Fruit fly (Drosophila melanogaster) whole organism, embryonic: ENCODE data around the gene CG4733.

ENCODE experiments used
- C15 ChIP-seq: fragments of 200-800 bp; sonication (Bioruptor generic); IDR thresholded peaks from 3 replicates; pipeline ENCODE4 v1.3.6; 2022; ENCODE audit warnings: missing biosample characterization, missing genetic modification characterization
- CG10147 ChIP-seq: fragments of 200-800 bp; sonication (Bioruptor generic); optimal IDR thresholded peaks from 2 replicates; lab custom pipeline; 2019; ENCODE audit warnings: missing biosample characterization, mild to moderate bottlenecking, missing genetic modification characterization, moderate library complexity
- CG10979 ChIP-seq: fragments of 200-800 bp; sonication (Bioruptor generic); optimal IDR thresholded peaks from 2 replicates; lab custom pipeline; 2018; ENCODE audit warnings: missing biosample characterization, mild to moderate bottlenecking, missing genetic modification characterization, moderate library complexity
- CG11085 ChIP-seq: fragments of 200-800 bp; sonication (Bioruptor generic); IDR thresholded peaks from 2 replicates; pipeline ENCODE4 v1.3.6; 2022; ENCODE audit warnings: missing biosample characterization, missing genetic modification characterization
- CG11456 ChIP-seq: fragments of 200-800 bp; sonication (Bioruptor generic); IDR thresholded peaks from 3 replicates; pipeline ENCODE4 v1.3.6; 2022; ENCODE audit warnings: missing biosample characterization, missing genetic modification characterization
- CG11723 ChIP-seq: fragments of 200-800 bp; sonication (Bioruptor generic); optimal IDR thresholded peaks from 2 replicates; lab custom pipeline; 2017; ENCODE audit warnings: missing biosample characterization, mild to moderate bottlenecking, missing genetic modification characterization
- CG1603 ChIP-seq: fragments of 200-800 bp; sonication (Bioruptor generic); optimal IDR thresholded peaks from 2 replicates; lab custom pipeline; 2019; ENCODE audit warnings: missing biosample characterization, mild to moderate bottlenecking, missing genetic modification characterization, moderate library complexity
- CG16815 ChIP-seq: fragments of 200-800 bp; sonication (Bioruptor generic); optimal IDR thresholded peaks from 3 replicates; lab custom pipeline; 2017; ENCODE audit warnings: missing biosample characterization, mild to moderate bottlenecking, missing genetic modification characterization
- CG17328 ChIP-seq: fragments of 200-800 bp; sonication (Bioruptor generic); IDR thresholded peaks from 2 replicates; pipeline ENCODE4 v1.3.6; 2022; ENCODE audit warnings: missing biosample characterization, missing genetic modification characterization
- CG17359 ChIP-seq: fragments of 200-800 bp; sonication (Bioruptor generic); optimal IDR thresholded peaks from 3 replicates; lab custom pipeline; 2018; ENCODE audit warnings: missing biosample characterization, mild to moderate bottlenecking, missing genetic modification characterization, moderate library complexity
- CG17361 ChIP-seq: fragments of 200-800 bp; sonication (Bioruptor generic); IDR thresholded peaks from 3 replicates; pipeline ENCODE4 v1.3.6; 2022; ENCODE audit warnings: missing biosample characterization, missing genetic modification characterization
- CG1792 ChIP-seq: fragments of 200-800 bp; sonication (Bioruptor generic); optimal IDR thresholded peaks from 2 replicates; lab custom pipeline; 2016; ENCODE audit warnings: missing biosample characterization, missing genetic modification characterization
- CG4328 ChIP-seq: fragments of 200-800 bp; sonication (Bioruptor generic); optimal IDR thresholded peaks from 3 replicates; lab custom pipeline; 2017; ENCODE audit warnings: missing biosample characterization, missing genetic modification reagents, missing genetic modification characterization
- CG4707 ChIP-seq: fragments of 200-800 bp; sonication (Bioruptor generic); optimal IDR thresholded peaks from 2 replicates; lab custom pipeline; 2018; ENCODE audit warnings: missing biosample characterization, mild to moderate bottlenecking, missing genetic modification characterization, moderate library complexity
- CG7271 ChIP-seq: fragments of 200-800 bp; sonication (Bioruptor generic); optimal IDR thresholded peaks from 2 replicates; lab custom pipeline; 2018; ENCODE audit warnings: missing biosample characterization, mild to moderate bottlenecking, missing genetic modification characterization, moderate library complexity
- CG8359 ChIP-seq: fragments of 200-800 bp; sonication (Bioruptor generic); optimal IDR thresholded peaks from 2 replicates; lab custom pipeline; 2017; ENCODE audit warnings: missing biosample characterization, mild to moderate bottlenecking, missing genetic modification characterization, borderline replicate concordance
- Dll ChIP-seq: fragments of 200-800 bp; sonication (Bioruptor generic); IDR thresholded peaks from 4 replicates; pipeline ENCODE4 v1.3.6; 2022; ENCODE audit warnings: missing biosample characterization, missing genetic modification characterization; ENCODE audit not compliant: partially characterized antibody
- Fer1 ChIP-seq: fragments of 200-800 bp; sonication (Bioruptor generic); optimal IDR thresholded peaks from 2 replicates; lab custom pipeline; 2017; ENCODE audit warnings: missing biosample characterization, mild to moderate bottlenecking, missing genetic modification characterization
- Jarid2 ChIP-seq: fragments of 200-800 bp; sonication (Bioruptor generic); optimal IDR thresholded peaks from 3 replicates; lab custom pipeline; 2017; ENCODE audit warnings: mild to moderate bottlenecking, missing biosample characterization, missing genetic modification reagents, missing genetic modification characterization
- Lpt ChIP-seq: fragments of >200 bp; optimal IDR thresholded peaks from 2 replicates; lab custom pipeline; 2018; ENCODE audit warnings: missing biosample characterization, missing genetic modification characterization
- Max ChIP-seq: fragments of 200-800 bp; sonication (Bioruptor generic); optimal IDR thresholded peaks from 2 replicates; lab custom pipeline; 2016; ENCODE audit warnings: missing biosample characterization, mild to moderate bottlenecking, missing genetic modification characterization
- Oli ChIP-seq: fragments of 200-800 bp; sonication (Bioruptor generic); optimal IDR thresholded peaks from 2 replicates; lab custom pipeline; 2018; ENCODE audit warnings: missing biosample characterization, mild to moderate bottlenecking, missing genetic modification characterization, moderate library complexity
- Sox102F ChIP-seq: fragments of 200-800 bp; sonication (Bioruptor generic); optimal IDR thresholded peaks from 2 replicates; lab custom pipeline; 2018; ENCODE audit warnings: missing biosample characterization, mild to moderate bottlenecking, missing genetic modification characterization, moderate library complexity
- bcd ChIP-seq: fragments of 200-800 bp; sonication (Bioruptor generic); optimal IDR thresholded peaks from 2 replicates; lab custom pipeline; 2017; ENCODE audit warnings: missing biosample characterization, mild to moderate bottlenecking, missing genetic modification characterization
- bsh ChIP-seq, 2 experiments: fragments of 200-800 bp; sonication (Bioruptor generic); optimal IDR thresholded peaks; 2 replicates each; lab custom pipeline; 2017 to 2018; ENCODE audit warnings: mild to moderate bottlenecking in 2 of 2, missing biosample characterization in 2 of 2, missing genetic modification characterization in 2 of 2, moderate library complexity in 1 of 2
- ci ChIP-seq: fragments of 200-800 bp; sonication (Bioruptor generic); IDR thresholded peaks from 3 replicates; pipeline ENCODE4 v1.3.6; 2022; ENCODE audit warnings: missing biosample characterization, missing genetic modification characterization
- da ChIP-seq: fragments of 200-800 bp; sonication (Bioruptor generic); optimal IDR thresholded peaks from 2 replicates; lab custom pipeline; 2016; ENCODE audit warnings: missing biosample characterization, missing genetic modification characterization
- dimm ChIP-seq: fragments of 200-800 bp; sonication (Bioruptor generic); IDR thresholded peaks from 2 replicates; pipeline ENCODE4 v1.3.6; 2022; ENCODE audit warnings: missing biosample characterization, missing genetic modification characterization
- dm ChIP-seq: fragments of 200-800 bp; sonication (Bioruptor generic); optimal IDR thresholded peaks from 3 replicates; lab custom pipeline; 2016; ENCODE audit warnings: missing biosample characterization, missing genetic modification characterization
- eyg ChIP-seq: fragments of 200-800 bp; sonication (Bioruptor generic); optimal IDR thresholded peaks from 3 replicates; lab custom pipeline; 2016; ENCODE audit warnings: missing biosample characterization, missing genetic modification characterization
- gem ChIP-seq: fragments of 200-800 bp; sonication (Bioruptor generic); optimal IDR thresholded peaks from 2 replicates; lab custom pipeline; 2019; ENCODE audit warnings: missing biosample characterization, mild to moderate bottlenecking, missing genetic modification characterization, moderate library complexity
- gsb-n ChIP-seq: fragments of 200-800 bp; sonication (Bioruptor generic); optimal IDR thresholded peaks from 3 replicates; lab custom pipeline; 2018; ENCODE audit warnings: missing biosample characterization, mild to moderate bottlenecking, missing genetic modification characterization
- insv ChIP-seq, 2 experiments: fragments of 200-800 bp; sonication (Bioruptor generic); optimal IDR thresholded peaks; 3 replicates each; lab custom pipeline; 2016 to 2018; ENCODE audit warnings: missing biosample characterization in 2 of 2, missing genetic modification characterization in 2 of 2
- nerfin-2 ChIP-seq: fragments of 200-800 bp; sonication (Bioruptor generic); IDR thresholded peaks from 2 replicates; pipeline ENCODE4 v1.3.6; 2022; ENCODE audit warnings: missing biosample characterization, missing genetic modification characterization; ENCODE audit not compliant: partially characterized antibody
- nmo ChIP-seq: fragments of 200-800 bp; sonication (Bioruptor generic); optimal IDR thresholded peaks from 2 replicates; lab custom pipeline; 2018; ENCODE audit warnings: missing biosample characterization, mild to moderate bottlenecking, missing genetic modification characterization, moderate library complexity
- nom ChIP-seq: fragments of 200-800 bp; sonication (Bioruptor generic); optimal IDR thresholded peaks from 2 replicates; lab custom pipeline; 2017; ENCODE audit warnings: missing biosample characterization, missing genetic modification characterization, mild to moderate bottlenecking, moderate library complexity, missing genetic modification reagents
- org-1 ChIP-seq: fragments of 200-800 bp; sonication (Bioruptor generic); optimal IDR thresholded peaks from 2 replicates; lab custom pipeline; 2017; ENCODE audit warnings: missing biosample characterization, missing genetic modification characterization
- otp ChIP-seq: fragments of 200-800 bp; sonication (Bioruptor generic); IDR thresholded peaks from 3 replicates; pipeline ENCODE4, ENCODE4 v1.3.6; 2022; ENCODE audit warnings: missing biosample characterization, missing genetic modification characterization
- peb ChIP-seq: fragments of 200-800 bp; sonication (Bioruptor generic); IDR thresholded peaks from 2 replicates; pipeline ENCODE4 v1.3.6; 2022; ENCODE audit warnings: missing biosample characterization, missing genetic modification characterization
- pzg ChIP-seq: fragments of 200-800 bp; sonication (Bioruptor generic); optimal IDR thresholded peaks from 3 replicates; lab custom pipeline; 2018; ENCODE audit warnings: missing biosample characterization, mild to moderate bottlenecking, missing genetic modification characterization, moderate library complexity
- rib ChIP-seq: fragments of 200-800 bp; sonication (Bioruptor generic); IDR thresholded peaks from 2 replicates; pipeline ENCODE4 v1.3.6; 2022; ENCODE audit warnings: missing biosample characterization, missing genetic modification characterization
- salm ChIP-seq: fragments of 200-800 bp; sonication (Bioruptor generic); optimal IDR thresholded peaks from 2 replicates; lab custom pipeline; 2018; ENCODE audit warnings: missing biosample characterization, mild to moderate bottlenecking, missing genetic modification characterization
- ssp ChIP-seq: fragments of 200-800 bp; sonication (Bioruptor generic); IDR thresholded peaks from 2 replicates; pipeline ENCODE4 v1.3.6; 2022; ENCODE audit warnings: missing biosample characterization, missing genetic modification characterization
- stc ChIP-seq: fragments of 200-800 bp; sonication (Bioruptor generic); IDR thresholded peaks from 2 replicates; pipeline ENCODE4 v1.3.6; 2022; ENCODE audit warnings: missing biosample characterization, missing genetic modification characterization
- sug ChIP-seq: fragments of 200-800 bp; optimal IDR thresholded peaks from 2 replicates; lab custom pipeline; 2019; ENCODE audit warnings: missing biosample characterization, mild to moderate bottlenecking, missing genetic modification characterization, moderate library complexity
- tin ChIP-seq: fragments of 200-800 bp; sonication (Bioruptor generic); optimal IDR thresholded peaks from 3 replicates; lab custom pipeline; 2016; ENCODE audit warnings: missing biosample characterization, missing genetic modification characterization
- wdn ChIP-seq: fragments of 200-800 bp; sonication (Bioruptor generic); IDR thresholded peaks from 2 replicates; pipeline ENCODE4 v1.3.6; 2022; ENCODE audit warnings: missing biosample characterization, missing genetic modification characterization
- wek ChIP-seq: fragments of 200-800 bp; sonication (Bioruptor generic); optimal IDR thresholded peaks from 3 replicates; lab custom pipeline; 2018; ENCODE audit warnings: missing biosample characterization, mild to moderate bottlenecking, missing genetic modification characterization, moderate library complexity
- zf30C ChIP-seq: fragments of 200-800 bp; sonication (Bioruptor generic); optimal IDR thresholded peaks from 3 replicates; lab custom pipeline; 2018; ENCODE audit warnings: missing biosample characterization, mild to moderate bottlenecking, missing genetic modification characterization
- zfh2 ChIP-seq: fragments of 200-800 bp; sonication (Bioruptor generic); optimal IDR thresholded peaks from 2 replicates; lab custom pipeline; 2016; ENCODE audit warnings: missing biosample characterization, missing genetic modification characterization

CG4733 gene

DNA sequence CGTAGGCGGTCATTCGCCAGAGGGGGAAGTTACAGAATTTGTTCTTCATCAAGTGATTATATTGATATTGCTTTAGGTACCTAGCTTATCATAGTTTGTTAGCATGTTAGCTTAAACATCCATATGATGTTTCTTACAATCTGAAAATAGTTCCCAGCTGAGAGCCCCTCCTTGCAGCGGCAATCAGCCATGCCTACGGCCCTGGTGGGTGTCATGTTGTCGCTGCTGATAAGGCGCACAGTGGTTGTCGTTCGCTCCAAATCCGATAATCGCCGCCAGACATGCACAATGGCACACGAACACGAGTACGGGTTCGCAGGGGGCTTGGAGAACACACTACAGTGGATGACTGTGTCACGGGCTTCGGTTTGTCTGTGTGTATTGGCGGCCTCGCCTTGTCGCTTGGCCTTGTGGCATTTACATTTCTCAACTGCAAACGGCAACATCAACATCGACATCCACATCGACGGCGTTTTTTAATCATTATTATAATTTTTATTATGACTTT lies 15.5 kb downstream of the CG4733 start (continued):
- TF ChIP-seq nmo (GFP tag; lab: Kevin White, UChicago): peak; percentile 49
- peak; percentile 42 for TF ChIP-seq CG1792 (GFP tag; lab: Kevin White, UChicago)
- TF ChIP-seq ssp: peak; percentile 52
- TF ChIP-seq Oli: peak; percentile 83
- peak; percentile 44 for TF ChIP-seq dm (GFP tag; lab: Kevin White, UChicago)
- TF ChIP-seq wdn: peak; percentile 79
- peak; percentile 90 for TF ChIP-seq Fer1 (GFP tag; lab: Kevin White, UChicago)
- peak; percentile 41 for TF ChIP-seq CG10147
- peak; percentile 20 for TF ChIP-seq pzg (GFP tag; lab: Kevin White, UChicago)
- peak; percentile 77 for TF ChIP-seq org-1 (GFP tag; lab: Kevin White, UChicago)
- TF ChIP-seq CG7271: no peak
- peak; percentile 81 for TF ChIP-seq bcd (GFP tag; lab: Kevin White, UChicago)
- TF ChIP-seq zfh2 (GFP tag; lab: Kevin White, UChicago): peak; percentile 82
- TF ChIP-seq CG11085 (GFP tag; lab: Robert Waterston, UW): no peak
- peak; percentile 87 for TF ChIP-seq CG1603 (tag; lab: Kevin White, UChicago)
- TF ChIP-seq da (GFP tag; lab: Kevin White, UChicago): peak; percentile 48
- peak; percentile 57; the same call in 1 of the 2 replicates for TF ChIP-seq peb (GFP tag; lab: Robert Waterston, UW)
- TF ChIP-seq wek (GFP tag; lab: Kevin White, UChicago): no peak
- peak; percentile 72; the same call in 1 of the 3 replicates for TF ChIP-seq otp (GFP tag; lab: Robert Waterston, UW)
- TF ChIP-seq CG11456 (GFP tag; lab: Robert Waterston, UW): peak; percentile 80
- peak; percentile 70 for TF ChIP-seq CG17361 (GFP tag; lab: Robert Waterston, UW)
- TF ChIP-seq gem (tag; lab: Kevin White, UChicago): peak; percentile 82
- peak; percentile 31; the same call in 1 of the 2 replicates for TF ChIP-seq dimm
- TF ChIP-seq nerfin-2 (GFP tag; lab: Robert Waterston, UW): no peak
- TF ChIP-seq CG17328 (GFP tag; lab: Robert Waterston, UW): peak; percentile 76
- TF ChIP-seq eyg (GFP tag; lab: Kevin White, UChicago): peak; percentile 27
- TF ChIP-seq zf30C (GFP tag; lab: Kevin White, UChicago): no peak
- peak; percentile 73 for TF ChIP-seq rib (GFP tag; lab: Robert Waterston, UW)
- TF ChIP-seq bsh (GFP tag; optimal IDR thresholded peaks at IDR 0.05; lab: Kevin White, UChicago): peak; percentile 34 to 81
- TF ChIP-seq CG8359: peak; percentile 4
- peak; percentile 98 for TF ChIP-seq sug (tag; lab: Kevin White, UChicago)
- peak; percentile 11; the same call in 1 of the 4 replicates for TF ChIP-seq Dll (GFP tag; lab: Robert Waterston, UW)
- peak; percentile 61 for TF ChIP-seq tin (GFP tag; lab: Kevin White, UChicago)
- TF ChIP-seq Max (GFP tag; lab: Kevin White, UChicago): peak; percentile 47
- TF ChIP-seq insv (GFP tag; optimal IDR thresholded peaks at IDR 0.05; lab: Kevin White, UChicago): no peak
- no peak for TF ChIP-seq Jarid2 (GFP tag; lab: Kevin White, UChicago)
- peak; percentile 12 for TF ChIP-seq CG4328
- peak; percentile 98 for TF ChIP-seq CG4707 (GFP tag; lab: Kevin White, UChicago)
- TF ChIP-seq CG10979 (tag; lab: Kevin White, UChicago): peak; percentile 62
- TF ChIP-seq stc: peak; percentile 81
- TF ChIP-seq Lpt (GFP tag; lab: Kevin White, UChicago): no peak
- peak; percentile 23 for TF ChIP-seq gsb-n
- TF ChIP-seq C15: peak; percentile 67; the same call in 2 of the 3 replicates
- TF ChIP-seq CG11723 (GFP tag; lab: Kevin White, UChicago): peak; percentile 67
- peak; percentile 90 for TF ChIP-seq ci (GFP tag; lab: Robert Waterston, UW)
- TF ChIP-seq salm (tag; lab: Kevin White, UChicago): no peak
- TF ChIP-seq Sox102F (GFP tag; lab: Kevin White, UChicago): peak; percentile 81
- TF ChIP-seq CG17359: peak; percentile 77
- TF ChIP-seq CG16815 (GFP tag; lab: Kevin White, UChicago): peak; percentile 68
- TF ChIP-seq nom: peak; percentile 60
